Fruit fly (Drosophila melanogaster) whole organism, embryonic: ENCODE measurements around the gene iav.

Experiments used
- Ada2b ChIP-seq: fragments of 200-800 bp; sonication (Bioruptor generic); IDR thresholded peaks from 2 replicates; pipeline ENCODE4 v1.3.6; 2022; ENCODE audit warnings: missing biosample characterization, missing genetic modification characterization
- Antp ChIP-seq: fragments of 200-800 bp; sonication (Bioruptor generic); optimal IDR thresholded peaks from 3 replicates; lab custom pipeline; 2016; ENCODE audit warnings: missing biosample characterization, missing genetic modification characterization
- CG10147 ChIP-seq: fragments of 200-800 bp; sonication (Bioruptor generic); optimal IDR thresholded peaks from 2 replicates; lab custom pipeline; 2019; ENCODE audit warnings: missing biosample characterization, mild to moderate bottlenecking, missing genetic modification characterization, moderate library complexity
- CG11247 ChIP-seq: fragments of 200-800 bp; sonication (Bioruptor generic); IDR thresholded peaks from 2 replicates; pipeline ENCODE4 v1.3.6; 2022; ENCODE audit warnings: missing biosample characterization, missing genetic modification characterization
- CG13624 ChIP-seq: fragments of 200-800 bp; sonication (Bioruptor generic); optimal IDR thresholded peaks from 2 replicates; lab custom pipeline; 2016; ENCODE audit warnings: missing biosample characterization, missing genetic modification characterization
- CG14050 ChIP-seq: fragments of 200-800 bp; sonication (Bioruptor generic); IDR thresholded peaks from 3 replicates; pipeline ENCODE4 v1.3.6; 2022; ENCODE audit warnings: missing biosample characterization, missing genetic modification characterization
- CG14667 ChIP-seq: fragments of 200-800 bp; sonication (Bioruptor generic); IDR thresholded peaks from 2 replicates; pipeline ENCODE4 v1.3.6; 2022; ENCODE audit warnings: missing biosample characterization, missing genetic modification characterization
- CG1602 ChIP-seq: fragments of 200-800 bp; sonication (Bioruptor generic); optimal IDR thresholded peaks from 3 replicates; lab custom pipeline; 2016; ENCODE audit warnings: missing biosample characterization, missing genetic modification characterization
- CG17361 ChIP-seq: fragments of 200-800 bp; sonication (Bioruptor generic); IDR thresholded peaks from 3 replicates; pipeline ENCODE4 v1.3.6; 2022; ENCODE audit warnings: missing biosample characterization, missing genetic modification characterization
- CG17829 ChIP-seq: fragments of 200-800 bp; optimal IDR thresholded peaks from 2 replicates; lab custom pipeline; 2019; ENCODE audit warnings: missing biosample characterization, mild to moderate bottlenecking, missing genetic modification characterization, moderate library complexity
- CG2202 ChIP-seq: fragments of 200-800 bp; sonication (Bioruptor generic); optimal IDR thresholded peaks from 2 replicates; lab custom pipeline; 2018; ENCODE audit warnings: missing biosample characterization, mild to moderate bottlenecking, missing genetic modification characterization
- CG3065 ChIP-seq: fragments of 200-800 bp; sonication (Bioruptor generic); optimal IDR thresholded peaks from 2 replicates; lab custom pipeline; 2016; ENCODE audit warnings: missing biosample characterization, missing genetic modification characterization
- CG32772 ChIP-seq: fragments of 200-800 bp; sonication (Bioruptor generic); IDR thresholded peaks from 2 replicates; pipeline ENCODE4 v1.3.6; 2022; ENCODE audit warnings: missing biosample characterization, missing genetic modification characterization
- CG33213 ChIP-seq: fragments of 200-800 bp; sonication (Bioruptor generic); optimal IDR thresholded peaks from 3 replicates; lab custom pipeline; 2016; ENCODE audit warnings: missing biosample characterization, missing genetic modification characterization
- CG6813 ChIP-seq: fragments of 200-800 bp; sonication (Bioruptor generic); optimal IDR thresholded peaks from 2 replicates; lab custom pipeline; 2017; ENCODE audit warnings: missing biosample characterization, missing genetic modification characterization, mild to moderate bottlenecking, moderate library complexity, missing genetic modification reagents
- CG8290 ChIP-seq, 3 experiments: fragments of 200-800 bp; sonication (Bioruptor generic); optimal IDR thresholded peaks; 2 replicates each; lab custom pipeline; 2016 to 2019; ENCODE audit warnings: missing biosample characterization in 3 of 3, missing genetic modification characterization in 3 of 3, mild to moderate bottlenecking in 2 of 3, moderate library complexity in 1 of 3
- CG8944 ChIP-seq: fragments of 200-800 bp; sonication (Bioruptor generic); optimal IDR thresholded peaks from 3 replicates; lab custom pipeline; 2016; ENCODE audit warnings: missing biosample characterization, missing genetic modification characterization
- CTCF ChIP-seq: fragments of 200-800 bp; sonication (Bioruptor generic); optimal IDR thresholded peaks from 2 replicates; lab custom pipeline; 2017; ENCODE audit warnings: missing biosample characterization, mild to moderate bottlenecking, missing genetic modification characterization, moderate library complexity
- D19A ChIP-seq: fragments of 200-800 bp; optimal IDR thresholded peaks from 3 replicates; lab custom pipeline; 2019; ENCODE audit warnings: missing biosample characterization, mild to moderate bottlenecking, missing genetic modification characterization, moderate library complexity
- Dip2 ChIP-seq: fragments of 200-800 bp; sonication (Bioruptor generic); IDR thresholded peaks from 2 replicates; pipeline ENCODE4 v1.3.6; 2022; ENCODE audit warnings: missing biosample characterization, missing genetic modification characterization
- Dll ChIP-seq: fragments of 200-800 bp; sonication (Bioruptor generic); IDR thresholded peaks from 4 replicates; pipeline ENCODE4 v1.3.6; 2022; ENCODE audit warnings: missing biosample characterization, missing genetic modification characterization; ENCODE audit not compliant: partially characterized antibody
- Fer2 ChIP-seq: fragments of 200-800 bp; sonication (Bioruptor generic); optimal IDR thresholded peaks from 2 replicates; lab custom pipeline; 2018; ENCODE audit warnings: missing biosample characterization, mild to moderate bottlenecking, missing genetic modification characterization, moderate library complexity
- H2.0 ChIP-seq: fragments of 200-800 bp; sonication (Bioruptor generic); IDR thresholded peaks from 2 replicates; pipeline ENCODE4 v1.3.6; 2022; ENCODE audit warnings: missing biosample characterization, missing genetic modification characterization
- HLHmδ ChIP-seq: fragments of 200-800 bp; sonication (Bioruptor generic); optimal IDR thresholded peaks from 2 replicates; lab custom pipeline; 2018; ENCODE audit warnings: missing biosample characterization, mild to moderate bottlenecking, missing genetic modification characterization, moderate library complexity
- MBD-R2 ChIP-seq: fragments of 200-800 bp; sonication (Bioruptor generic); IDR thresholded peaks from 2 replicates; pipeline ENCODE4 v1.3.6; 2022; ENCODE audit warnings: missing biosample characterization, missing genetic modification characterization
- NfI ChIP-seq: fragments of 200-800 bp; sonication (Bioruptor generic); optimal IDR thresholded peaks from 3 replicates; lab custom pipeline; 2018; ENCODE audit warnings: missing biosample characterization, mild to moderate bottlenecking, missing genetic modification characterization, moderate library complexity
- Sin3A ChIP-seq: fragments of >200 bp; optimal IDR thresholded peaks from 2 replicates; lab custom pipeline; 2018
- Xrp1 ChIP-seq: fragments of 200-800 bp; sonication (Bioruptor generic); IDR thresholded peaks from 2 replicates; pipeline ENCODE4 v1.3.6; 2022; ENCODE audit warnings: missing biosample characterization, missing genetic modification characterization
- ara ChIP-seq: fragments of 200-800 bp; sonication (Bioruptor generic); IDR thresholded peaks from 2 replicates; pipeline ENCODE4 v1.3.6; 2022; ENCODE audit warnings: missing biosample characterization, missing genetic modification characterization
- ash1 ChIP-seq: fragments of 200-800 bp; sonication (Bioruptor generic); optimal IDR thresholded peaks from 2 replicates; lab custom pipeline; 2018; ENCODE audit warnings: missing biosample characterization, mild to moderate bottlenecking, missing genetic modification characterization
- cad ChIP-seq: fragments of >200 bp; optimal IDR thresholded peaks from 2 replicates; lab custom pipeline; 2017; ENCODE audit warnings: missing biosample characterization, missing genetic modification characterization
- corto ChIP-seq: fragments of 200-800 bp; sonication (Bioruptor generic); optimal IDR thresholded peaks from 2 replicates; lab custom pipeline; 2016; ENCODE audit warnings: missing biosample characterization, mild to moderate bottlenecking, missing genetic modification characterization, moderate library complexity
- crol ChIP-seq: fragments of 200-800 bp; sonication (Bioruptor generic); IDR thresholded peaks from 2 replicates; pipeline ENCODE4 v1.3.6; 2022; ENCODE audit warnings: missing biosample characterization, missing genetic modification characterization
- da ChIP-seq: fragments of 200-800 bp; sonication (Bioruptor generic); optimal IDR thresholded peaks from 2 replicates; lab custom pipeline; 2016; ENCODE audit warnings: missing biosample characterization, missing genetic modification characterization
- dm ChIP-seq: fragments of 200-800 bp; sonication (Bioruptor generic); optimal IDR thresholded peaks from 3 replicates; lab custom pipeline; 2016; ENCODE audit warnings: missing biosample characterization, missing genetic modification characterization
- ftz-f1 ChIP-seq: fragments of 200-800 bp; sonication (Bioruptor generic); optimal IDR thresholded peaks from 2 replicates; lab custom pipeline; 2016; ENCODE audit warnings: missing biosample characterization, missing genetic modification characterization
- fu2 ChIP-seq: fragments of 200-800 bp; sonication (Bioruptor generic); optimal IDR thresholded peaks from 2 replicates; lab custom pipeline; 2016; ENCODE audit warnings: missing biosample characterization, missing genetic modification characterization
- h ChIP-seq: fragments of >200 bp; optimal IDR thresholded peaks from 2 replicates; lab custom pipeline; 2017
- hkb ChIP-seq, 2 experiments: fragments of 200-800 bp in 1 of 2; fragments of >200 bp in 1 of 2; sonication (Bioruptor generic) in 1 of 2; IDR thresholded peaks in 1 of 2; optimal IDR thresholded peaks in 1 of 2; 2 replicates each; pipeline versions ENCODE4 v1.3.6 to Lab custom; 2017 to 2022; ENCODE audit warnings: missing biosample characterization in 1 of 2, missing genetic modification characterization in 1 of 2
- otp ChIP-seq: fragments of 200-800 bp; sonication (Bioruptor generic); IDR thresholded peaks from 3 replicates; pipeline ENCODE4, ENCODE4 v1.3.6; 2022; ENCODE audit warnings: missing biosample characterization, missing genetic modification characterization
- pan ChIP-seq, 4 experiments: fragments of >200 bp in 3 of 4; fragments of 200-800 bp in 1 of 4; sonication (Bioruptor generic) in 1 of 4; optimal IDR thresholded peaks in 3 of 4; IDR thresholded peaks in 1 of 4; 2 replicates each; pipeline versions ENCODE4 v1.3.6 to Lab custom; 2017 to 2022; ENCODE audit warnings: missing biosample characterization in 2 of 4, missing genetic modification characterization in 2 of 4, mixed read lengths in 1 of 4
- phol ChIP-seq: fragments of 200-800 bp; sonication (Bioruptor generic); optimal IDR thresholded peaks from 3 replicates; lab custom pipeline; 2018; ENCODE audit warnings: missing biosample characterization, mild to moderate bottlenecking, missing genetic modification characterization, moderate library complexity
- pita ChIP-seq: fragments of 200-800 bp; sonication (Bioruptor generic); optimal IDR thresholded peaks from 2 replicates; lab custom pipeline; 2017; ENCODE audit warnings: missing biosample characterization, mild to moderate bottlenecking, missing genetic modification characterization
- row ChIP-seq: fragments of 200-800 bp; sonication (Bioruptor generic); IDR thresholded peaks from 3 replicates; pipeline ENCODE4 v1.3.6; 2022; ENCODE audit warnings: missing biosample characterization, missing genetic modification characterization
- sd ChIP-seq: fragments of 200-800 bp; sonication (Bioruptor generic); optimal IDR thresholded peaks from 3 replicates; lab custom pipeline; 2018; ENCODE audit warnings: missing biosample characterization, mild to moderate bottlenecking, missing genetic modification characterization, moderate library complexity
- sens ChIP-seq: fragments of 200-800 bp; sonication (Bioruptor generic); peaks from one replicate; lab custom pipeline; 2016; ENCODE audit warnings: missing biosample characterization, missing genetic modification characterization
- shn ChIP-seq: fragments of 200-800 bp; sonication (Bioruptor generic); optimal IDR thresholded peaks from 3 replicates; lab custom pipeline; 2016; ENCODE audit warnings: missing biosample characterization, missing genetic modification characterization
- so ChIP-seq: fragments of 200-800 bp; sonication (Bioruptor generic); IDR thresholded peaks from 3 replicates; pipeline ENCODE4 v1.3.6; 2022; ENCODE audit warnings: missing biosample characterization, missing genetic modification characterization
- tgo ChIP-seq: fragments of 200-800 bp; sonication (Bioruptor generic); IDR thresholded peaks from 3 replicates; pipeline ENCODE4 v1.3.6; 2022; ENCODE audit warnings: missing biosample characterization, missing genetic modification characterization
- trh ChIP-seq: fragments of 200-800 bp; sonication (Bioruptor generic); optimal IDR thresholded peaks from 2 replicates; lab custom pipeline; 2016; ENCODE audit warnings: missing biosample characterization, missing genetic modification characterization
- wor ChIP-seq: fragments of 200-800 bp; sonication (Bioruptor generic); IDR thresholded peaks from 2 replicates; pipeline ENCODE4 v1.3.6; 2022; ENCODE audit warnings: missing biosample characterization, missing genetic modification characterization

Gene iav

dm6 chrX:6800726-6801296 lies 13.0 kb upstream of the iav start (continued):
- peak; percentile 4 for TF ChIP-seq corto (GFP tag; lab: Kevin White, UChicago)
- no peak for TF ChIP-seq CG8944 (GFP tag; lab: Kevin White, UChicago)
- TF ChIP-seq MBD-R2, result peak; percentile 18; the same call in 1 of the 2 replicates
- peak; percentile 43; the same call in 1 of the 2 replicates for TF ChIP-seq Xrp1 (GFP tag; lab: Robert Waterston, UW)
- no peak for TF ChIP-seq dm (GFP tag; lab: Kevin White, UChicago)
- no peak for TF ChIP-seq shn (GFP tag; lab: Kevin White, UChicago)
- TF ChIP-seq CG1602, result no peak
- TF ChIP-seq so (GFP tag; lab: Robert Waterston, UW), result no peak
- no peak for TF ChIP-seq trh (GFP tag; lab: Kevin White, UChicago)
- no peak for TF ChIP-seq H2.0
- peak; percentile 100 for TF ChIP-seq crol (GFP tag; lab: Robert Waterston, UW)
- TF ChIP-seq tgo (GFP tag; lab: Robert Waterston, UW), result peak; percentile 16; the same call in 1 of the 3 replicates
- no peak for TF ChIP-seq pan (optimal IDR thresholded peaks at IDR 0.05; lab: Kevin White, UChicago)
- TF ChIP-seq pan (GFP tag; optimal IDR thresholded peaks at IDR 0.05 in 1 of 2, IDR thresholded peaks at IDR 0.05 in 1 of 2), result peak in 1 of 2 experiments; percentile 30
- no peak for TF ChIP-seq CG6813
- no peak for TF ChIP-seq CG2202 (tag; lab: Kevin White, UChicago)
- no peak for TF ChIP-seq CG32772 (GFP tag; lab: Robert Waterston, UW)
- TF ChIP-seq Sin3A (lab: Kevin White, UChicago), result no peak
- no peak for TF ChIP-seq hkb (optimal IDR thresholded peaks at IDR 0.05; lab: Kevin White, UChicago)
- TF ChIP-seq hkb (GFP tag; IDR thresholded peaks at IDR 0.05; lab: Robert Waterston, UW), result 0 out of 2 replicates have a peak, but pooled peaks have one; percentile 10
- no peak for TF ChIP-seq h
- TF ChIP-seq CG10147 (GFP tag; lab: Kevin White, UChicago), result no peak
- TF ChIP-seq ftz-f1, result peak; percentile 36
- no peak for TF ChIP-seq CG13624 (GFP tag; lab: Kevin White, UChicago)
- peak; percentile 93 for TF ChIP-seq row (GFP tag; lab: Robert Waterston, UW)
- TF ChIP-seq sens (GFP tag; lab: Kevin White, UChicago), result peak; percentile 50
- TF ChIP-seq da, result no peak
- 0 out of 3 replicates have a peak, but pooled peaks have one; percentile 9 for TF ChIP-seq CG14050 (GFP tag; lab: Robert Waterston, UW)
- TF ChIP-seq Dip2 (GFP tag; lab: Robert Waterston, UW), result no peak
- no peak for TF ChIP-seq wor (GFP tag; lab: Robert Waterston, UW)
- no peak for TF ChIP-seq CG3065 (GFP tag; lab: Kevin White, UChicago)
- TF ChIP-seq Antp, result no peak
- no peak for TF ChIP-seq fu2 (GFP tag; lab: Kevin White, UChicago)
- peak; percentile 29 for TF ChIP-seq NfI (GFP tag; lab: Kevin White, UChicago)
- no peak for TF ChIP-seq ash1 (GFP tag; lab: Kevin White, UChicago)
- TF ChIP-seq Fer2 (tag; lab: Kevin White, UChicago), result no peak
- peak; percentile 40 for TF ChIP-seq phol
- no peak for TF ChIP-seq CG17829 (tag; lab: Kevin White, UChicago)
- TF ChIP-seq CG33213, result no peak
- no peak for TF ChIP-seq HLHmδ (GFP tag; lab: Kevin White, UChicago)
- no peak for TF ChIP-seq CG8290 (GFP tag; optimal IDR thresholded peaks at IDR 0.05; lab: Kevin White, UChicago)
- peak in 1 of 2 experiments; percentile 77 for TF ChIP-seq CG8290 (tag; optimal IDR thresholded peaks at IDR 0.05; lab: Kevin White, UChicago)
- no peak for TF ChIP-seq CTCF (GFP tag; lab: Kevin White, UChicago)
- peak; percentile 55; the same call in 2 of the 3 replicates for TF ChIP-seq CG17361 (GFP tag; lab: Robert Waterston, UW)
- no peak for TF ChIP-seq pita (GFP tag; lab: Kevin White, UChicago)
- peak; percentile 37; the same call in 1 of the 2 replicates for TF ChIP-seq Ada2b
- TF ChIP-seq cad (GFP tag; lab: Kevin White, UChicago), result no peak
- TF ChIP-seq CG11247, result no peak
- 0 out of 3 replicates have a peak, but pooled peaks have one; percentile 24 for TF ChIP-seq otp (GFP tag; lab: Robert Waterston, UW)
- TF ChIP-seq sd (tag; lab: Kevin White, UChicago), result peak; percentile 18
- TF ChIP-seq Dll (GFP tag; lab: Robert Waterston, UW), result no peak; the same call in 3 of the 4 replicates
- TF ChIP-seq CG14667 (GFP tag; lab: Robert Waterston, UW), result no peak
- TF ChIP-seq ara (GFP tag; lab: Robert Waterston, UW), result no peak
- no peak for TF ChIP-seq D19A
